Worm (Caenorhabditis elegans): Measurements from ENCODE around the gene sdpn-1.

DNA sequence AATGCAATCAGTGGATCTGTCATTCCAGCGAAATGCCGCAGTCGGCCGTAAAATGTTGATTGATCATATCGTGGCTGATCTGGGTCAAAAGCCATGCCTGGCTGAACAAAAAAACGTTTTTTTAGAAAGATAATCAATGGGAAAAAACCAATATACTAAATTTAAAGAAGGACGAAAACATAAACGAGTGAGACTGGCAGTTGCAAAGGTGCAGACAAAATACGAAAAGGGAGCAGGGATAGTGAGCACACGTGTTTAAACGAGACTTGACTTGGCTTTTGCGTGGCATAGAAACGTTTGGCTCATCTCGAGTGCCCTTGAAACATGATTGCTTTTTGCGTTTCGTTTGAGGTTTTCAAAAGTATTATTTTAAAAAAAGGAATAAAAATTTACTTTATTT, 39.8 kb downstream of the sdpn-1 start, which contains the start of gene sfxn-2:
- TF ChIP-seq flt-1 (GFP tag; IDR thresholded peaks at IDR 0.05) (no peak), hmbx-1 (tag; optimal IDR thresholded peaks at IDR 0.05) (no peak), ceh-13 (GFP tag; optimal IDR thresholded peaks at IDR 0.05) (no peak), tbx-11 (GFP tag; IDR thresholded peaks at IDR 0.05) (no peak), tbx-37 (GFP tag; conservative IDR thresholded peaks at IDR 0.05) (no peak), ceh-36 (tag; optimal IDR thresholded peaks at IDR 0.05) (no peak), ama-1 (optimal IDR thresholded peaks at IDR 0.05) (no peak), aly-1 (tag; optimal IDR thresholded peaks at IDR 0.05) (no peak), hnd-1 (tag; optimal IDR thresholded peaks at IDR 0.05) (no peak), F13C5.2 (tag; optimal IDR thresholded peaks at IDR 0.05) (no peak), tra-4 (tag; optimal IDR thresholded peaks at IDR 0.05) (no peak), scrt-1 (GFP tag; IDR thresholded peaks at IDR 0.05) (no peak), B0310.2 (tag; optimal IDR thresholded peaks at IDR 0.05) (no peak)
